Fruit fly (Drosophila melanogaster) Kc167 (cell line): ENCODE data around the gene snu.

Experiments used
- Myc ChIP-seq: fragments of >200 bp; optimal IDR thresholded peaks from 2 replicates; lab custom pipeline; 2017; ENCODE audit warnings: missing external identifiers
- h ChIP-seq: fragments of >200 bp; optimal IDR thresholded peaks from 3 replicates; lab custom pipeline; 2018; ENCODE audit warnings: missing external identifiers
- psq ChIP-seq: fragments of >200 bp; optimal IDR thresholded peaks from 2 replicates; lab custom pipeline; 2017; ENCODE audit warnings: missing external identifiers

DNA sequence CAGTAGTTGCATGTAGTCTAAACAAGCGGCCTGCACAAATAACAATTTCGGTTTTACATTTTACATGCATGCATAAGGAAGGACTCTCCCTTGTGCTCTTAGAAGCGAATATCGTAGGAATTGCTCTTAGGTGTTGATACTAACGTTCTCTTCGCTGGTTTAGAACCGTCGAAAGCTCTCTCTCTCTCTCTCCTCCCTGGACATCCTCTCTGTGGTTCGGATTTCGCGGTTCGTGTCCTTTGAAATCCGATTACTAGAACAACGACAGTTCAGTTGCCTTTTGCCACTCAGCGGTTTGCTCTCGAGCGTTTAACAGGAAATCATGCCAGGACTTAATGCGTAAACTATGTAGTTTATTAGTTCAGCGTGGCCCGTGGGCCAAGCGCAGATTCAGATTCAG lies 20.2 kb upstream of the snu start:
- TF ChIP-seq psq (lab: Kevin White, UChicago): no peak
- TF ChIP-seq h (lab: Kevin White, UChicago): no peak
- no peak for TF ChIP-seq Myc
